Worm (Caenorhabditis elegans): ENCODE data around the gene phat-6.

The phat-6 gene

ce11 chrX:15146415-15147210 is 47.6 kb downstream of the phat-6 start:
- TF ChIP-seq ztf-23 (GFP tag; IDR thresholded peaks at IDR 0.05) (no peak), T22C8.4 (GFP tag; IDR thresholded peaks at IDR 0.05) (no peak)

All from whole organism, midembryonic.